Worm (Caenorhabditis elegans) whole organism, L4 larva: ENCODE data around the gene T22D1.1.

Experiments
- F10B5.3 ChIP-seq: sonication (generic microtip); optimal IDR thresholded peaks from 2 replicates; lab custom pipeline; 2016; ENCODE audit warnings: mild to moderate bottlenecking, missing genetic modification characterization, missing compliant biosample characterization
- F26F4.8 ChIP-seq: fragments of 200-800 bp; sonication (Bioruptor generic); conservative IDR thresholded peaks from 2 replicates; pipeline ENCODE4 v1.3.6; 2022; ENCODE audit warnings: missing genetic modification characterization, missing compliant biosample characterization
- F37D6.2 ChIP-seq: sonication (generic microtip); optimal IDR thresholded peaks from 2 replicates; lab custom pipeline; 2016; ENCODE audit warnings: mild to moderate bottlenecking, missing genetic modification characterization, missing compliant biosample characterization
- F49E8.2 ChIP-seq: sonication (generic microtip); optimal IDR thresholded peaks from 2 replicates; lab custom pipeline; 2016; ENCODE audit warnings: missing compliant biosample characterization, mild to moderate bottlenecking, missing genetic modification characterization, borderline replicate concordance
- R02D3.7 ChIP-seq: fragments of 150-350 bp; sonication (generic microtip); optimal IDR thresholded peaks from 3 replicates; lab custom pipeline; 2014; ENCODE audit warnings: missing biosample characterization, missing genetic modification characterization
- ceh-44 ChIP-seq: fragments of 200-800 bp; sonication (Bioruptor generic); IDR thresholded peaks from 2 replicates; pipeline ENCODE4 v1.3.6; 2022; ENCODE audit warnings: missing genetic modification reagents, missing genetic modification characterization, missing compliant biosample characterization
- fos-1 ChIP-seq: fragments of 150-350 bp; optimal IDR thresholded peaks from 2 replicates; lab custom pipeline; 2014; ENCODE audit warnings: missing biosample characterization, missing genetic modification characterization
- lin-15B ChIP-seq: fragments of 150-350 bp; sonication (generic microtip); optimal IDR thresholded peaks from 3 replicates; lab custom pipeline; 2014; ENCODE audit warnings: missing biosample characterization, missing genetic modification characterization
- mdl-1 ChIP-seq, 2 experiments: fragments of 150-350 bp in 1 of 2; sonication (generic microtip) in 1 of 2; optimal IDR thresholded peaks; 2 replicates each; lab custom pipeline; 2014 to 2017; ENCODE audit warnings: missing biosample characterization in 2 of 2, missing genetic modification characterization in 2 of 2
- pha-4 ChIP-seq, 2 experiments: fragments of 150-350 bp in 1 of 2; fragments of 200-800 bp in 1 of 2; sonication (Bioruptor generic) in 1 of 2; IDR thresholded peaks in 1 of 2; optimal IDR thresholded peaks in 1 of 2; 2 replicates each; pipeline versions ENCODE4 v1.3.6 to Lab custom; 2014 to 2022; ENCODE audit warnings: missing genetic modification characterization in 2 of 2, missing genetic modification reagents in 2 of 2, missing biosample characterization in 1 of 2, missing compliant biosample characterization in 1 of 2
- unc-130 ChIP-seq: sonication (generic microtip); optimal IDR thresholded peaks from 2 replicates; lab custom pipeline; 2016; ENCODE audit warnings: missing genetic modification reagents, missing genetic modification characterization, missing compliant biosample characterization
- zag-1 ChIP-seq: fragments of 150-350 bp; optimal IDR thresholded peaks from 2 replicates; lab custom pipeline; 2014; ENCODE audit warnings: missing biosample characterization, missing genetic modification characterization

DNA sequence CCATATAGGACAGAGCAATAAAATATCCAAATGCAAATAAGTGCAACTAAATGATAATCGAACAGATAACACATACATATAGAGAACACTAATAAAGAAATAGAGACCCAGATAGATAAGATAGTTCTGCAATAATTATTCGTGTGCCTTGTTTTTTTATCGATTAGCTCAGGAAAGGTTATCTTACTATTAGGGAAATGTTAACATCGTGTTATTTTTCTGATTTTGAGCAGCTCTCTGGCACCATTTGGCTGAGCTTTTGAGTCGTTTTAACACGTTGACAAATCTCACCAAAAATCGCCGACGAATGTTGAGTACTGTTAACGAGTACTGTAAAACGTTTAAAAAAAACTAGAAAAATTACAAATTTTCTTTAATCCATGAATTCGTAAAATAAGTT lies 5.2 kb downstream of the T22D1.1 start, which contains the start of gene cest-6:
- TF ChIP-seq unc-130 (no peak), ceh-44 (GFP tag; lab: Robert Waterston, UW) (no peak), F49E8.2 (tag; lab: Kevin White, UChicago) (no peak), pha-4 (GFP tag; IDR thresholded peaks at IDR 0.05; lab: Robert Waterston, UW) (no peak), pha-4 (tag; optimal IDR thresholded peaks at IDR 0.05; lab: Kevin White, UChicago) (no peak), zag-1 (no peak), mdl-1 (tag; optimal IDR thresholded peaks at IDR 0.05; lab: Kevin White, UChicago) (no peak), lin-15B (tag; lab: Kevin White, UChicago) (no peak), fos-1 (tag; lab: Kevin White, UChicago) (no peak), F37D6.2 (tag; lab: Kevin White, UChicago) (no peak), F26F4.8 (GFP tag; lab: Robert Waterston, UW) (no peak), F10B5.3 (no peak), R02D3.7 (tag; lab: Kevin White, UChicago) (no peak)
